Fruit fly (Drosophila melanogaster) whole organism, embryonic: Measurements from ENCODE around the gene CG31207.

Experiments
- Abd-B ChIP-seq: fragments of 200-800 bp; sonication (Bioruptor generic); optimal IDR thresholded peaks from 2 replicates; lab custom pipeline; 2018; ENCODE audit warnings: missing biosample characterization, mild to moderate bottlenecking, missing genetic modification characterization, moderate library complexity
- Atf3 ChIP-seq: fragments of 200-800 bp; sonication (Bioruptor generic); optimal IDR thresholded peaks from 3 replicates; lab custom pipeline; 2016; ENCODE audit warnings: missing biosample characterization, missing genetic modification characterization
- Blimp-1 ChIP-seq: fragments of 200-800 bp; sonication (Bioruptor generic); optimal IDR thresholded peaks from 3 replicates; lab custom pipeline; 2018; ENCODE audit warnings: missing biosample characterization, missing genetic modification characterization, mild to moderate bottlenecking, moderate library complexity, missing genetic modification reagents
- CG10543 ChIP-seq: fragments of 200-800 bp; sonication (Bioruptor generic); optimal IDR thresholded peaks from 3 replicates; lab custom pipeline; 2017; ENCODE audit warnings: missing biosample characterization, mild to moderate bottlenecking, missing genetic modification characterization, moderate library complexity
- CG11456 ChIP-seq: fragments of 200-800 bp; sonication (Bioruptor generic); IDR thresholded peaks from 3 replicates; pipeline ENCODE4 v1.3.6; 2022; ENCODE audit warnings: missing biosample characterization, missing genetic modification characterization
- CG11695 ChIP-seq: fragments of 200-800 bp; sonication (Bioruptor generic); IDR thresholded peaks from 3 replicates; pipeline ENCODE4 v1.3.6; 2022; ENCODE audit warnings: missing biosample characterization, missing genetic modification characterization
- CG12769 ChIP-seq: fragments of 200-800 bp; sonication (Bioruptor generic); optimal IDR thresholded peaks from 2 replicates; lab custom pipeline; 2019; ENCODE audit warnings: missing biosample characterization, mild to moderate bottlenecking, missing genetic modification characterization, moderate library complexity
- CG13296 ChIP-seq: fragments of 200-800 bp; sonication (Bioruptor generic); optimal IDR thresholded peaks from 3 replicates; lab custom pipeline; 2018; ENCODE audit warnings: missing biosample characterization, mild to moderate bottlenecking, missing genetic modification characterization
- CG15269 ChIP-seq: fragments of 200-800 bp; sonication (Bioruptor generic); optimal IDR thresholded peaks from 2 replicates; lab custom pipeline; 2018; ENCODE audit warnings: missing biosample characterization, mild to moderate bottlenecking, missing genetic modification characterization, moderate library complexity
- CG1603 ChIP-seq: fragments of 200-800 bp; sonication (Bioruptor generic); optimal IDR thresholded peaks from 2 replicates; lab custom pipeline; 2019; ENCODE audit warnings: missing biosample characterization, mild to moderate bottlenecking, missing genetic modification characterization, moderate library complexity
- CG16815 ChIP-seq: fragments of 200-800 bp; sonication (Bioruptor generic); optimal IDR thresholded peaks from 3 replicates; lab custom pipeline; 2017; ENCODE audit warnings: missing biosample characterization, mild to moderate bottlenecking, missing genetic modification characterization
- CG17912 ChIP-seq: fragments of 200-800 bp; sonication (Bioruptor generic); optimal IDR thresholded peaks from 2 replicates; lab custom pipeline; 2018; ENCODE audit warnings: missing biosample characterization, mild to moderate bottlenecking, missing genetic modification characterization
- CG2120 ChIP-seq: fragments of 200-800 bp; sonication (Bioruptor generic); optimal IDR thresholded peaks from 3 replicates; lab custom pipeline; 2016; ENCODE audit warnings: missing biosample characterization, missing genetic modification characterization
- CG3065 ChIP-seq: fragments of 200-800 bp; sonication (Bioruptor generic); optimal IDR thresholded peaks from 2 replicates; lab custom pipeline; 2016; ENCODE audit warnings: missing biosample characterization, missing genetic modification characterization
- CG3995 ChIP-seq: fragments of 200-800 bp; sonication (Bioruptor generic); optimal IDR thresholded peaks from 3 replicates; lab custom pipeline; 2016; ENCODE audit warnings: missing biosample characterization, missing genetic modification characterization
- CG4328 ChIP-seq: fragments of 200-800 bp; sonication (Bioruptor generic); optimal IDR thresholded peaks from 3 replicates; lab custom pipeline; 2017; ENCODE audit warnings: missing biosample characterization, missing genetic modification reagents, missing genetic modification characterization
- CG7556 ChIP-seq: fragments of 200-800 bp; sonication (Bioruptor generic); optimal IDR thresholded peaks from 2 replicates; lab custom pipeline; 2017; ENCODE audit warnings: missing biosample characterization, mild to moderate bottlenecking, missing genetic modification characterization
- CG8388 ChIP-seq: fragments of 200-800 bp; sonication (Bioruptor generic); optimal IDR thresholded peaks from 2 replicates; lab custom pipeline; 2019; ENCODE audit warnings: missing biosample characterization, mild to moderate bottlenecking, missing genetic modification characterization, moderate library complexity
- Elba2 ChIP-seq: fragments of 200-800 bp; sonication (Bioruptor generic); optimal IDR thresholded peaks from 3 replicates; lab custom pipeline; 2016; ENCODE audit warnings: missing biosample characterization, missing genetic modification characterization
- Ets65A ChIP-seq: fragments of 200-800 bp; sonication (Bioruptor generic); peaks from one replicate; lab custom pipeline; 2016; ENCODE audit warnings: missing biosample characterization, missing genetic modification characterization
- Fer1 ChIP-seq: fragments of 200-800 bp; sonication (Bioruptor generic); optimal IDR thresholded peaks from 2 replicates; lab custom pipeline; 2017; ENCODE audit warnings: missing biosample characterization, mild to moderate bottlenecking, missing genetic modification characterization
- Fer3 ChIP-seq: fragments of 200-800 bp; sonication (Bioruptor generic); optimal IDR thresholded peaks from 2 replicates; lab custom pipeline; 2018; ENCODE audit warnings: missing biosample characterization, mild to moderate bottlenecking, missing genetic modification characterization, moderate library complexity
- Hr3 ChIP-seq: fragments of 200-800 bp; sonication (Bioruptor generic); optimal IDR thresholded peaks from 3 replicates; lab custom pipeline; 2016; ENCODE audit warnings: missing biosample characterization, missing genetic modification characterization
- Hsf ChIP-seq: fragments of 200-800 bp; sonication (Bioruptor generic); optimal IDR thresholded peaks from 3 replicates; lab custom pipeline; 2016; ENCODE audit warnings: missing biosample characterization, missing genetic modification characterization
- Mad ChIP-seq: fragments of 200-800 bp; sonication (Bioruptor generic); optimal IDR thresholded peaks from 2 replicates; lab custom pipeline; 2016; ENCODE audit warnings: missing biosample characterization, missing genetic modification characterization
- Myb ChIP-seq: fragments of 200-800 bp; sonication (Bioruptor generic); optimal IDR thresholded peaks from 2 replicates; lab custom pipeline; 2016; ENCODE audit warnings: missing biosample characterization, missing genetic modification characterization
- PHDP ChIP-seq: fragments of 200-800 bp; sonication (Bioruptor generic); optimal IDR thresholded peaks from 3 replicates; lab custom pipeline; 2018; ENCODE audit warnings: missing biosample characterization, mild to moderate bottlenecking, missing genetic modification characterization, moderate library complexity
- Pdp1 ChIP-seq, 2 experiments: fragments of 200-800 bp; sonication (Bioruptor generic); optimal IDR thresholded peaks; 3 replicates each; lab custom pipeline; 2016; ENCODE audit warnings: missing biosample characterization in 2 of 2, missing genetic modification characterization in 2 of 2, mild to moderate bottlenecking in 1 of 2, moderate library complexity in 1 of 2
- Rfx ChIP-seq: fragments of 200-800 bp; sonication (Bioruptor generic); IDR thresholded peaks from 2 replicates; pipeline ENCODE4 v1.3.6; 2022; ENCODE audit warnings: missing biosample characterization, missing genetic modification characterization
- ase ChIP-seq: fragments of 200-800 bp; sonication (Bioruptor generic); IDR thresholded peaks from 3 replicates; pipeline ENCODE4 v1.3.6; 2022; ENCODE audit warnings: missing biosample characterization, missing genetic modification characterization
- bowl ChIP-seq: fragments of 200-800 bp; sonication (Bioruptor generic); IDR thresholded peaks from 2 replicates; pipeline ENCODE4 v1.3.6; 2022; ENCODE audit warnings: missing biosample characterization, missing genetic modification characterization
- bsh ChIP-seq, 2 experiments: fragments of 200-800 bp; sonication (Bioruptor generic); optimal IDR thresholded peaks; 2 replicates each; lab custom pipeline; 2017 to 2018; ENCODE audit warnings: mild to moderate bottlenecking in 2 of 2, missing biosample characterization in 2 of 2, missing genetic modification characterization in 2 of 2, moderate library complexity in 1 of 2
- chinmo ChIP-seq: fragments of 200-800 bp; sonication (Bioruptor generic); IDR thresholded peaks from 4 replicates; pipeline ENCODE4 v1.3.6; 2022; ENCODE audit warnings: missing biosample characterization, missing genetic modification characterization; ENCODE audit not compliant: partially characterized antibody
- croc ChIP-seq: fragments of 200-800 bp; sonication (Bioruptor generic); conservative IDR thresholded peaks from 3 replicates; pipeline ENCODE4 v1.3.6; 2022; ENCODE audit warnings: missing biosample characterization, missing genetic modification characterization
- cwo ChIP-seq: fragments of 200-800 bp; sonication (Bioruptor generic); optimal IDR thresholded peaks from 3 replicates; lab custom pipeline; 2017; ENCODE audit warnings: missing biosample characterization, missing genetic modification characterization, mild to moderate bottlenecking, moderate library complexity, missing genetic modification reagents
- dpn ChIP-seq, 2 experiments: fragments of 200-800 bp; sonication (Bioruptor generic); optimal IDR thresholded peaks; 3 replicates each; lab custom pipeline; 2016; ENCODE audit warnings: missing biosample characterization in 2 of 2, missing genetic modification characterization in 2 of 2
- ewg ChIP-seq: fragments of 200-800 bp; sonication (Bioruptor generic); optimal IDR thresholded peaks from 3 replicates; lab custom pipeline; 2017; ENCODE audit warnings: mild to moderate bottlenecking, missing biosample characterization, missing genetic modification reagents, missing genetic modification characterization
- grau ChIP-seq: fragments of 200-800 bp; optimal IDR thresholded peaks from 3 replicates; lab custom pipeline; 2019; ENCODE audit warnings: missing biosample characterization, mild to moderate bottlenecking, missing genetic modification characterization, moderate library complexity
- insv ChIP-seq, 2 experiments: fragments of 200-800 bp; sonication (Bioruptor generic); optimal IDR thresholded peaks; 3 replicates each; lab custom pipeline; 2016 to 2018; ENCODE audit warnings: missing biosample characterization in 2 of 2, missing genetic modification characterization in 2 of 2
- kni ChIP-seq: fragments of 200-800 bp; sonication (Bioruptor generic); optimal IDR thresholded peaks from 3 replicates; lab custom pipeline; 2017; ENCODE audit warnings: mild to moderate bottlenecking, missing biosample characterization, missing genetic modification reagents, missing genetic modification characterization
- ranshi ChIP-seq: fragments of 200-800 bp; sonication (Bioruptor generic); IDR thresholded peaks from 2 replicates; pipeline ENCODE4 v1.3.6; 2022; ENCODE audit warnings: missing biosample characterization, missing genetic modification characterization
- row ChIP-seq: fragments of 200-800 bp; sonication (Bioruptor generic); IDR thresholded peaks from 3 replicates; pipeline ENCODE4 v1.3.6; 2022; ENCODE audit warnings: missing biosample characterization, missing genetic modification characterization
- sd ChIP-seq: fragments of 200-800 bp; sonication (Bioruptor generic); optimal IDR thresholded peaks from 3 replicates; lab custom pipeline; 2018; ENCODE audit warnings: missing biosample characterization, mild to moderate bottlenecking, missing genetic modification characterization, moderate library complexity
- unpg ChIP-seq: fragments of 200-800 bp; sonication (Bioruptor generic); optimal IDR thresholded peaks from 3 replicates; lab custom pipeline; 2018; ENCODE audit warnings: missing biosample characterization, mild to moderate bottlenecking, missing genetic modification characterization, moderate library complexity
- zf30C ChIP-seq: fragments of 200-800 bp; sonication (Bioruptor generic); optimal IDR thresholded peaks from 3 replicates; lab custom pipeline; 2018; ENCODE audit warnings: missing biosample characterization, mild to moderate bottlenecking, missing genetic modification characterization

Gene CG31207

DNA sequence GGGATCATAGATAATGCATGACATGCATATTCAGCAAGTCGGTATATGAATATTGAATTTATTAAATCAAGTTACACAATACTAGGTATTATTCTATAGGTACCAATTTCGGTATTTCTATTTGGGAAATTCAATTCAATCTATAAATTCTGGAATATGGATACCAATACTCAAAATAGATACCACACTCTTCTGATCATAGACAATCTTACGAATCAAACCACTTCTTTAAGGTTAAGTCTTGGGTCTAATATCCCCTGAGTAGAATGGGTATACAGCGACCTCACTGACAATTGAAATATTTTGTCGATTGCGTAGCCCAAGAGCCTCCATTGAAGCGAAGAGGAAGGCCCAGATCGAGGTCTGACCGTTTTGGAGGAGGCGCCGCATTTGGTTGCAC is 46.0 kb upstream of the CG31207 start (continued):
- TF ChIP-seq CG15269 (tag; lab: Kevin White, UChicago) (peak; percentile 5), bowl (no peak), CG3065 (no peak), CG12769 (peak; percentile 20), bsh (GFP tag; optimal IDR thresholded peaks at IDR 0.05; lab: Kevin White, UChicago) (peak in 1 of 2 experiments; percentile 29), PHDP (peak; percentile 11), CG8388 (GFP tag; lab: Kevin White, UChicago) (peak; percentile 0), ranshi (no peak), unpg (GFP tag; lab: Kevin White, UChicago) (peak; percentile 31), Hsf (GFP tag; lab: Kevin White, UChicago) (peak; percentile 4), grau (tag; lab: Kevin White, UChicago) (peak; percentile 16), Hr3 (GFP tag; lab: Kevin White, UChicago) (peak; percentile 1), CG16815 (no peak), CG1603 (tag; lab: Kevin White, UChicago) (peak; percentile 35), ewg (GFP tag; lab: Kevin White, UChicago) (no peak), CG17912 (GFP tag; lab: Kevin White, UChicago) (no peak), CG2120 (GFP tag; lab: Kevin White, UChicago) (peak; percentile 18), croc (GFP tag; lab: Robert Waterston, UW) (no peak), CG11456 (GFP tag; lab: Robert Waterston, UW) (no peak), cwo (GFP tag; lab: Kevin White, UChicago) (no peak), Abd-B (no peak), kni (GFP tag; lab: Kevin White, UChicago) (peak; percentile 60), row (GFP tag; lab: Robert Waterston, UW) (peak; percentile 41; the same call in 2 of the 3 replicates)

DNA sequence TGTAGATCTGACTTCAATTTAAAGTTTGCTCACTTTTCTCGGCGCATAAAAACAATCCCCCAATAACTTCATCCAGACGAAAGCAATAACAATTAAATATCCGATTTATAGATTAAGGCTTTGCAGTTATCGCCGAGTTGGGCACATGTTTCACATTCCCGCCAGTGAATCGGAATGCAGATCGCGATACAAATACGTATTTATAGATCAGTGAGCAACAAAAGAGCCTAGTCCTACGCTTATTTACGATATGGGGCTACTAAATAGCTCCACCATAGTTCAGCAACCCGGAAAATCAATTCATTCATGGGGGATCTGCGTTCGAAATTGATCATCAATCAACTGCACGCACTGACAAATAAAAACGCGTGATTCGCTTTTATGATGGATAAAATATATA is 45.2 kb upstream of the CG31207 start:
- TF ChIP-seq CG10543 (GFP tag; lab: Kevin White, UChicago) (no peak), sd (peak; percentile 76), CG13296 (GFP tag; lab: Kevin White, UChicago) (no peak)

DNA sequence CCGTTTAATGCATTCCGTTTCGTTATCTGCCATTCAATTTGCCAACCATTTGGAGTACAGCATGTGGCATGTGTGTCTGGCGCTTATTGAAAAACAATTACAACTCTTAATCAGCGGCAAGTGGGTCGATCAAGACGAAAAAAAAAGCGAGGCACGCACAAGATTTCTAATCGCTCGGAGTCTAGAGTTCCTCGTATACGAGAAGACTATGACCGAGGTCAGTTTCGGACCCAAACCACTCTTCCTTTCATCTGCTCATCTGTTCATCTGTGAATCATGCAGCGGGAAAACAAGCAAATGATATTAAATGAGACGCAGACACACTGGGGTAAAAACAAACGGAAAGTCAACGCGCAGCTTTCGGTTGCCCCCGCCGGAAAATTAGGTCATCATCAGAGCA is 44.7 kb upstream of the CG31207 start:
- no peak for TF ChIP-seq Mad
- TF ChIP-seq chinmo (GFP tag; lab: Robert Waterston, UW) = 0 out of 4 replicates have a peak, but pooled peaks have one; percentile 36
- no peak for TF ChIP-seq Myb (GFP tag; lab: Kevin White, UChicago)
- peak; percentile 45 for TF ChIP-seq CG12769
- no peak for TF ChIP-seq Elba2
- peak; percentile 60 for TF ChIP-seq Blimp-1 (GFP tag; lab: Kevin White, UChicago)

DNA sequence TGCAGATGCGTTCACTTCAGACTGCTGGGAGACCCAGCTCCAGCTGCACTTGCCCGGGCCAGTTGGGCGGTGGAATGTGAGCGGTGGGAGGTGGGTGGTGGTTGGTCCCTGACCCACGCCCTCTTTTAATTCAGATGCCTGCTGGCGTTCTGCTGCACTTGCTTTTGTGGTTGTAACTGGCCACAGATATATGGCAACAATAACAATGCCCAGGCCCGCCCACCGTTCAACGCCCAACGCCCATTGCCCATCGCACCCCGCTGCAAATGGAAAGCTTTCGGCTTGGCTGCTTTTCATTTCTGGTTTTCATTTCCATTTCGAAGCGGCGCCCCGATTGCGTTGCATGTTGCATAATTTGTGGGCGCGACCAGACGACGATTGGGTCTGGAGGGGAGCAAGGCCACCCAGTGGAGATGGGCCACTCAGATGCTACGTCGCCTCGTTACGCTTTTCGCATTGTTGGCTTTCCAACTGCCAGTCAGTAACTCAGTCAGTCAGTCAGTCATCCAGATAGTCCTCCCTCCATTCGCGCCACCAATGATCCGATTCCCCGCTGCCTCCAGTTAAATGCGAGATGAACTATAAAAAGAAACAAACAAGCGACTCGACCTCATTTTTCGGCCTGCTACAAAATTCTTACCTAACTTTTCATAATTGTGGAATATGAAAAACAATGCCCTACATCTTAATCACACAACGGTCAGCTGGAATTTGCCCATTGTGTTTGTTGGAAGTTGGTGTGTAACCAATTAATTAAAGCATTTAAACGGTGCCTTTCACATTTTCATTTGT is 43.6 kb upstream of the CG31207 start:
- TF ChIP-seq Fer3 (tag; lab: Kevin White, UChicago) (no peak), Atf3 (GFP tag; lab: Kevin White, UChicago) (no peak), cwo (GFP tag; lab: Kevin White, UChicago) (no peak), zf30C (GFP tag; lab: Kevin White, UChicago) (no peak), Ets65A (GFP tag; lab: Kevin White, UChicago) (peak; percentile 77), ase (no peak), Pdp1 (GFP tag; optimal IDR thresholded peaks at IDR 0.05; lab: Kevin White, UChicago) (peak in 1 of 2 experiments; percentile 80), CG3995 (GFP tag; lab: Kevin White, UChicago) (no peak), Mad (no peak), CG4328 (GFP tag; lab: Kevin White, UChicago) (no peak), CG11695 (no peak), dpn (GFP tag; optimal IDR thresholded peaks at IDR 0.05; lab: Kevin White, UChicago) (no peak), Fer1 (GFP tag; lab: Kevin White, UChicago) (no peak), Rfx (GFP tag; lab: Robert Waterston, UW) (no peak), insv (GFP tag; optimal IDR thresholded peaks at IDR 0.05; lab: Kevin White, UChicago) (no peak), CG7556 (GFP tag; lab: Kevin White, UChicago) (no peak), Blimp-1 (GFP tag; lab: Kevin White, UChicago) (no peak)
